Fruit fly (Drosophila melanogaster) whole organism, adult: ENCODE data around the gene CG14125.

Source experiments
- CG11617 ChIP-seq: fragments of 200-800 bp; sonication (Bioruptor generic); optimal IDR thresholded peaks from 2 replicates; lab custom pipeline; 2017; ENCODE audit warnings: mild to moderate bottlenecking, missing biosample characterization, missing genetic modification reagents, missing genetic modification characterization
- CG14711 ChIP-seq: fragments of 200-800 bp; sonication (Bioruptor generic); optimal IDR thresholded peaks from 2 replicates; lab custom pipeline; 2018; ENCODE audit warnings: missing biosample characterization, mild to moderate bottlenecking, missing genetic modification characterization, moderate library complexity
- CG1620 ChIP-seq: fragments of 200-800 bp; sonication (Bioruptor generic); optimal IDR thresholded peaks from 2 replicates; lab custom pipeline; 2016; ENCODE audit warnings: missing biosample characterization, missing genetic modification characterization
- CG5204 ChIP-seq: fragments of 200-800 bp; sonication (Bioruptor generic); optimal IDR thresholded peaks from 2 replicates; lab custom pipeline; 2016; ENCODE audit warnings: missing biosample characterization, missing genetic modification characterization
- CG7045 ChIP-seq: fragments of 200-800 bp; sonication (Bioruptor generic); optimal IDR thresholded peaks from 2 replicates; lab custom pipeline; 2017; ENCODE audit warnings: missing biosample characterization, mild to moderate bottlenecking, missing genetic modification characterization
- Crg-1 ChIP-seq: fragments of 200-800 bp; sonication (Bioruptor generic); optimal IDR thresholded peaks from 2 replicates; lab custom pipeline; 2016; ENCODE audit warnings: missing biosample characterization, missing genetic modification characterization
- Mnt ChIP-seq: fragments of 200-800 bp; sonication (Bioruptor generic); optimal IDR thresholded peaks from 2 replicates; lab custom pipeline; 2016; ENCODE audit warnings: missing biosample characterization, mild to moderate bottlenecking, missing genetic modification characterization
- cic ChIP-seq: fragments of 200-800 bp; sonication (Bioruptor generic); optimal IDR thresholded peaks from 2 replicates; lab custom pipeline; 2017; ENCODE audit warnings: missing biosample characterization, mild to moderate bottlenecking, missing genetic modification characterization, moderate library complexity
- cnc ChIP-seq, 2 experiments: fragments of >200 bp; optimal IDR thresholded peaks; 2 replicates each; lab custom pipeline; 2017
- kay ChIP-seq: fragments of 200-800 bp; sonication (Bioruptor generic); peaks from one replicate; lab custom pipeline; 2016; ENCODE audit warnings: missing biosample characterization, missing genetic modification characterization, borderline replicate concordance
- ovo ChIP-seq: fragments of 200-800 bp; sonication (Bioruptor generic); optimal IDR thresholded peaks from 2 replicates; lab custom pipeline; 2016; ENCODE audit warnings: missing biosample characterization, missing genetic modification characterization
- pad ChIP-seq: fragments of 200-800 bp; sonication (Bioruptor generic); optimal IDR thresholded peaks from 3 replicates; lab custom pipeline; 2017; ENCODE audit warnings: missing biosample characterization, missing genetic modification characterization, mild to moderate bottlenecking, moderate library complexity, missing genetic modification reagents
- toe ChIP-seq: fragments of 200-800 bp; sonication (Bioruptor generic); optimal IDR thresholded peaks from 2 replicates; lab custom pipeline; 2016; ENCODE audit warnings: missing biosample characterization, missing genetic modification characterization

DNA sequence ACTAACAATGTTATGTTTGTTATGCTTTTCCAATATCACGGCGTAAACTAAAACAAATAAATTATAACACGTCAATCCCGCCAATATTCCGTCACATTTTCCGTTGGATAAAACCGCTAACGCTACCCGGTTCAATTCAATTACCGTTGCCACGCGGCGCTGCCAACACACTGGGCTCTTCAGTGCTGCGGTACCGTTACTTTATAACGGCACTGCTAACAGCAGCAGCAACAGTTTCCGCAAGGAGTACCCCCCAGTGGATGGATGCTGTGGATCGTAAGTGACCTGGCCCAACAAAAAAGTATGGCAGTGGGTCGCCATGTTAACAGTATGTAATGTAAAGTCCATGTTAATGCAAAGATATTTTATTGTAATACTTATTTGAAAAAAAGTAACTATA, 36.0 kb upstream of the CG14125 start, which contains the start of gene CG44837:
- TF ChIP-seq kay: no peak
- no peak for TF ChIP-seq cic (GFP tag; lab: Kevin White, UChicago)
- TF ChIP-seq Crg-1 (GFP tag; lab: Kevin White, UChicago): no peak
- TF ChIP-seq pad (GFP tag; lab: Kevin White, UChicago): no peak
- TF ChIP-seq CG5204: no peak
- TF ChIP-seq CG14711 (tag; lab: Kevin White, UChicago): no peak
- no peak for TF ChIP-seq Mnt
- TF ChIP-seq cnc (optimal IDR thresholded peaks at IDR 0.05; lab: Kevin White, UChicago): no peak
- no peak for TF ChIP-seq CG1620
- TF ChIP-seq toe (GFP tag; lab: Kevin White, UChicago): no peak
- TF ChIP-seq CG11617 (GFP tag; lab: Kevin White, UChicago): no peak
- no peak for TF ChIP-seq CG7045
- peak; percentile 66 for TF ChIP-seq ovo
